Fruit fly (Drosophila melanogaster) whole organism, prepupa: ENCODE data around the gene Nf-YA.

ENCODE experiments used
- Blimp-1 ChIP-seq: fragments of 200-800 bp; sonication (Bioruptor generic); optimal IDR thresholded peaks from 3 replicates; lab custom pipeline; 2017; ENCODE audit warnings: missing biosample characterization, missing genetic modification characterization, mild to moderate bottlenecking, moderate library complexity, missing genetic modification reagents
- CG16779 ChIP-seq: fragments of 200-800 bp; sonication (Bioruptor generic); optimal IDR thresholded peaks from 3 replicates; lab custom pipeline; 2017; ENCODE audit warnings: missing biosample characterization, mild to moderate bottlenecking, missing genetic modification characterization
- CG34406 ChIP-seq: fragments of 200-800 bp; sonication (Bioruptor generic); optimal IDR thresholded peaks from 3 replicates; lab custom pipeline; 2016; ENCODE audit warnings: missing biosample characterization, missing genetic modification characterization
- CG6792 ChIP-seq: fragments of 200-800 bp; sonication (Bioruptor generic); optimal IDR thresholded peaks from 3 replicates; lab custom pipeline; 2016; ENCODE audit warnings: missing biosample characterization, missing genetic modification characterization
- CG8119 ChIP-seq: fragments of 200-800 bp; sonication (Bioruptor generic); IDR thresholded peaks from 3 replicates; pipeline ENCODE4 v1.3.6; 2022; ENCODE audit warnings: missing biosample characterization, missing genetic modification characterization
- Ets96B ChIP-seq: fragments of 200-800 bp; optimal IDR thresholded peaks from 2 replicates; lab custom pipeline; 2019; ENCODE audit warnings: missing biosample characterization, mild to moderate bottlenecking, missing genetic modification characterization, moderate library complexity
- Smox ChIP-seq: fragments of 200-800 bp; sonication (Bioruptor generic); optimal IDR thresholded peaks from 3 replicates; lab custom pipeline; 2016; ENCODE audit warnings: missing biosample characterization, missing genetic modification characterization
- Sox102F ChIP-seq: fragments of 200-800 bp; sonication (Bioruptor generic); optimal IDR thresholded peaks from 2 replicates; lab custom pipeline; 2016; ENCODE audit warnings: missing biosample characterization, mild to moderate bottlenecking, missing genetic modification characterization
- Sox14 ChIP-seq: fragments of 200-800 bp; sonication (Bioruptor generic); optimal IDR thresholded peaks from 3 replicates; lab custom pipeline; 2016; ENCODE audit warnings: missing biosample characterization, missing genetic modification characterization
- Sox15 ChIP-seq: fragments of 200-800 bp; sonication (Bioruptor generic); optimal IDR thresholded peaks from 3 replicates; lab custom pipeline; 2016; ENCODE audit warnings: missing biosample characterization, missing genetic modification characterization
- dsx ChIP-seq: fragments of 200-800 bp; optimal IDR thresholded peaks from 3 replicates; lab custom pipeline; 2019; ENCODE audit warnings: missing biosample characterization, mild to moderate bottlenecking, missing genetic modification characterization, moderate library complexity; ENCODE audit not compliant: poor library complexity, severe bottlenecking
- lz ChIP-seq: fragments of 200-800 bp; sonication (Bioruptor generic); optimal IDR thresholded peaks from 3 replicates; lab custom pipeline; 2016; ENCODE audit warnings: missing biosample characterization, missing genetic modification characterization
- ss ChIP-seq, 2 experiments: fragments of 200-800 bp; sonication (Bioruptor generic); optimal IDR thresholded peaks; 2 replicates in 1 of 2; 3 replicates in 1 of 2; lab custom pipeline; 2017 to 2018; ENCODE audit warnings: mild to moderate bottlenecking in 2 of 2, missing biosample characterization in 2 of 2, missing genetic modification characterization in 2 of 2, moderate library complexity in 1 of 2

- peak; percentile 40; the same call in 1 of the 3 replicates for TF ChIP-seq CG8119 (GFP tag; lab: Robert Waterston, UW)
- peak; percentile 54 for TF ChIP-seq CG34406 (GFP tag; lab: Kevin White, UChicago)
- no peak for TF ChIP-seq Sox15
- TF ChIP-seq Sox102F (GFP tag; lab: Kevin White, UChicago): peak; percentile 59
- TF ChIP-seq CG6792 (GFP tag; lab: Kevin White, UChicago): peak; percentile 34
- peak; percentile 54 for TF ChIP-seq Smox
- TF ChIP-seq CG16779 (tag; lab: Kevin White, UChicago): peak; percentile 28
- peak; percentile 53 to 57 for TF ChIP-seq ss (GFP tag; optimal IDR thresholded peaks at IDR 0.05; lab: Kevin White, UChicago)
- TF ChIP-seq dsx (GFP tag; lab: Kevin White, UChicago): peak; percentile 11
- TF ChIP-seq lz (GFP tag; lab: Kevin White, UChicago): peak; percentile 65
- TF ChIP-seq Sox14 (GFP tag; lab: Kevin White, UChicago): peak; percentile 24
- TF ChIP-seq Ets96B (tag; lab: Kevin White, UChicago): peak; percentile 6
- TF ChIP-seq Blimp-1 (GFP tag; lab: Kevin White, UChicago): peak; percentile 15
Measured at dm6 chr3L:9429665-9430607, 12.1 kb downstream of the Nf-YA start, which contains the start of the genes RpS17 and MTF-1.
